Fruit fly (Drosophila melanogaster) whole organism, adult: ENCODE measurements around the gene CG43127.

Source experiments
- CG5204 ChIP-seq: fragments of 200-800 bp; sonication (Bioruptor generic); optimal IDR thresholded peaks from 2 replicates; lab custom pipeline; 2016; ENCODE audit warnings: missing biosample characterization, missing genetic modification characterization
- CG7045 ChIP-seq: fragments of 200-800 bp; sonication (Bioruptor generic); optimal IDR thresholded peaks from 2 replicates; lab custom pipeline; 2017; ENCODE audit warnings: missing biosample characterization, mild to moderate bottlenecking, missing genetic modification characterization
- Hr96 ChIP-seq: fragments of 200-800 bp; sonication (Bioruptor generic); optimal IDR thresholded peaks from 2 replicates; lab custom pipeline; 2016; ENCODE audit warnings: missing biosample characterization, missing genetic modification characterization
- cic ChIP-seq: fragments of 200-800 bp; sonication (Bioruptor generic); optimal IDR thresholded peaks from 2 replicates; lab custom pipeline; 2017; ENCODE audit warnings: missing biosample characterization, mild to moderate bottlenecking, missing genetic modification characterization, moderate library complexity

DNA sequence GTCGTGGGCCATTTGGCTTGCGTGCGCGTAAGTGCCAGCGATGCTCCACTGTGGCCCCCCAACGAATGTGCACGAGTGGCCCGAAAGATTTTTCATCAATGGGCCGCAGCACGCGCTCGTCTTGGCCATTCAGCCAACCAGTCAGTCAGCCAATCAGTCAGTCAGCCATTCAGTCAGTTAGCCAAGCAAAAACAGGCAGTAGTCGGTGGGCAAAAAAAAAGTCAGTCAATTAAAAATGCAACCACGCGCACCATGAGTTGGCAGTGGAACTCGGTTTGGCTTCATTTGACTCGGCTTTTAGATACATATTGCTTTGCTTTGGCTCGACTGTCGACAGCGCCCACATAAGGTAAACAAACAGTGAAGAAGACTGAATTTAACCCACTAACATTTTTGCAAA lies 20.6 kb upstream of the CG43127 start:
- no peak for TF ChIP-seq CG7045 (GFP tag; lab: Kevin White, UChicago)
- TF ChIP-seq CG5204 (GFP tag; lab: Kevin White, UChicago): no peak
- no peak for TF ChIP-seq Hr96 (GFP tag; lab: Kevin White, UChicago)
- TF ChIP-seq cic (GFP tag; lab: Kevin White, UChicago): no peak
